Worm (Caenorhabditis elegans): Measurements from ENCODE around the gene srh-166.
"Not testable (repeated sequence)": the region's sequence is repeated elsewhere in the genome, so short reads cannot be mapped to it uniquely, and the experiment has no call there.

The srh-166 gene

ce11 chrV:20566454-20566853, 40.8 kb upstream of the srh-166 start, which contains the start of gene F26F2.3:
TSS of gene F26F2.3 (minus strand) at chrV:20566554.
- no peak for TF ChIP-seq nhr-12 (tag; optimal IDR thresholded peaks at IDR 0.05)
- TF ChIP-seq daf-12 (tag; optimal IDR thresholded peaks at IDR 0.05) = no peak
- TF ChIP-seq fkh-10 (GFP tag; optimal IDR thresholded peaks at IDR 0.05) = no peak
- TF ChIP-seq nhr-43 (tag; optimal IDR thresholded peaks at IDR 0.05; ENCODE audit: poor library complexity, severe bottlenecking) = no peak
- no peak for TF ChIP-seq nhr-77 (tag; optimal IDR thresholded peaks at IDR 0.05)
- TF ChIP-seq elt-1 (tag; optimal IDR thresholded peaks at IDR 0.05) = no peak
- TF ChIP-seq nhr-67 (tag; optimal IDR thresholded peaks at IDR 0.05) = no peak
- no peak for TF ChIP-seq mml-1 (tag; optimal IDR thresholded peaks at IDR 0.05)
- no peak for TF ChIP-seq ceh-16 (tag; optimal IDR thresholded peaks at IDR 0.05)
- TF ChIP-seq fos-1 (tag; optimal IDR thresholded peaks at IDR 0.05) = no peak
- no peak for TF ChIP-seq fkh-2 (tag; optimal IDR thresholded peaks at IDR 0.05)
- no peak for TF ChIP-seq ztf-4 (tag; optimal IDR thresholded peaks at IDR 0.05)
- TF ChIP-seq elt-3 (tag; optimal IDR thresholded peaks at IDR 0.05) = no peak
- no peak for TF ChIP-seq tbx-2 (tag; optimal IDR thresholded peaks at IDR 0.05)

DNA sequence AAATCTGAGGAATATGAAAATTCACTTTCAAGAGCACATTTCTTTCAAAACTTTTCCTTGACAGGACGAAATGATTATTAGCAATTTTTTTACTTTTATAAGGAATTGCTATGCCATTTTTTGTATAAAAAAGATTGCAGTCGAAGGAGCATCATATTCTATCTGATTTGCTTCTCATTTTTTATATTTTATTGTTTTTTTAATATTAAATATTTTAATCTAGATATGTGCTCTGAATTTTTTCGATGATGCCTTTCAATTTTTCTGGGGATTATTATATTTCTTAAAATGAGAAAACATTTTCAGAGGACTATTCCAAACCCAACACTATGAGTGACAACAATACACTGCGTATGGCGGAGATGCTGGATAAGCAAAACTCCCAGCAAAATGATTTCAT, 38.4 kb upstream of the srh-166 start, which contains the start of gene F26F2.13:
F26F2.13 (plus strand) TSS at position 301 of the 400 bp plus-strand sequence.
- not testable (repeated sequence) for TF ChIP-seq mml-1, eor-1, zag-1 (tag; optimal IDR thresholded peaks at IDR 0.05)

ce11 chrV:20561795-20562194, 36.1 kb upstream of the srh-166 start, which contains the start of gene F26F2.1:
TSS of gene F26F2.1 (minus strand) at chrV:20561895.
- TF ChIP-seq nhr-28 (tag; optimal IDR thresholded peaks at IDR 0.05) (no peak), daf-12 (tag; optimal IDR thresholded peaks at IDR 0.05) (no peak), mdl-1 (tag; optimal IDR thresholded peaks at IDR 0.05) (no peak), ceh-82 (tag; optimal IDR thresholded peaks at IDR 0.05) (no peak), mml-1 (tag; optimal IDR thresholded peaks at IDR 0.05) (no peak), jun-1 (tag; optimal IDR thresholded peaks at IDR 0.05) (no peak), ztf-4 (tag; optimal IDR thresholded peaks at IDR 0.05) (no peak), lsy-12 (tag; optimal IDR thresholded peaks at IDR 0.05) (no peak), hmg-11 (tag; optimal IDR thresholded peaks at IDR 0.05) (no peak), pha-4 (tag; optimal IDR thresholded peaks at IDR 0.05) (no peak), skn-1 (tag; optimal IDR thresholded peaks at IDR 0.05) (no peak), elt-2 (tag; optimal IDR thresholded peaks at IDR 0.05) (no peak), aly-2 (tag; optimal IDR thresholded peaks at IDR 0.05) (no peak)

ce11 chrV:20558270-20558669, 32.6 kb upstream of the srh-166 start, which contains the start of gene abf-4:
TSS of gene abf-4 (minus strand) at chrV:20558370.
- TF ChIP-seq jun-1 (tag; optimal IDR thresholded peaks at IDR 0.05) (no peak), nhr-76 (tag; optimal IDR thresholded peaks at IDR 0.05) (no peak), lin-39 (tag; optimal IDR thresholded peaks at IDR 0.05) (no peak), egl-27 (tag; optimal IDR thresholded peaks at IDR 0.05) (no peak), hmg-11 (tag; optimal IDR thresholded peaks at IDR 0.05) (no peak), aly-2 (tag; optimal IDR thresholded peaks at IDR 0.05) (no peak), unc-39 (tag; optimal IDR thresholded peaks at IDR 0.05) (no peak), snpc-4 (tag; optimal IDR thresholded peaks at IDR 0.05) (no peak), ztf-11 (tag; optimal IDR thresholded peaks at IDR 0.05) (no peak), elt-1 (tag; optimal IDR thresholded peaks at IDR 0.05) (no peak), zag-1 (tag; optimal IDR thresholded peaks at IDR 0.05) (no peak), ZK546.5 (tag; optimal IDR thresholded peaks at IDR 0.05) (no peak), pha-4 (tag; optimal IDR thresholded peaks at IDR 0.05) (no peak), R02D3.7 (tag; optimal IDR thresholded peaks at IDR 0.05) (no peak), fos-1 (tag; optimal IDR thresholded peaks at IDR 0.05) (no peak), nhr-11 (tag; optimal IDR thresholded peaks at IDR 0.05) (no peak), ceh-28 (tag; optimal IDR thresholded peaks at IDR 0.05) (no peak), fkh-10 (GFP tag; optimal IDR thresholded peaks at IDR 0.05) (no peak), pqm-1 (tag; optimal IDR thresholded peaks at IDR 0.05) (no peak)

- no peak for TF ChIP-seq fkh-2 (tag; optimal IDR thresholded peaks at IDR 0.05)
- no peak for TF ChIP-seq elt-2 (tag; optimal IDR thresholded peaks at IDR 0.05)
- no peak for TF ChIP-seq ceh-28 (tag; optimal IDR thresholded peaks at IDR 0.05)
- no peak for TF ChIP-seq elt-1 (tag; optimal IDR thresholded peaks at IDR 0.05)
- TF ChIP-seq pqm-1 (tag; optimal IDR thresholded peaks at IDR 0.05) = no peak
- no peak for TF ChIP-seq mdl-1 (tag; optimal IDR thresholded peaks at IDR 0.05)
- no peak for TF ChIP-seq zag-1 (tag; optimal IDR thresholded peaks at IDR 0.05)
- TF ChIP-seq hmg-11 (tag; optimal IDR thresholded peaks at IDR 0.05) = no peak
- TF ChIP-seq lin-39 (tag; optimal IDR thresholded peaks at IDR 0.05) = no peak
- no peak for TF ChIP-seq unc-39 (tag; optimal IDR thresholded peaks at IDR 0.05)
- no peak for TF ChIP-seq fos-1 (tag; optimal IDR thresholded peaks at IDR 0.05)
- no peak for TF ChIP-seq aly-2 (tag; optimal IDR thresholded peaks at IDR 0.05)
Measured at ce11 chrV:20556260-20556659, 30.6 kb upstream of the srh-166 start, which contains the start of gene Y38H6C.23. TSS of gene Y38H6C.23 (minus strand) at chrV:20556360.

Data from whole organism, L3 larva.